Worm (Caenorhabditis elegans) whole organism, mixed stage, embryonic: Measurements from ENCODE around the gene H11L12.1.

Experiments used
- blmp-1 ChIP-seq: fragments of 150-350 bp; optimal IDR thresholded peaks from 2 replicates; lab custom pipeline; 2014; ENCODE audit warnings: missing biosample characterization, missing genetic modification characterization
- ces-1 ChIP-seq: fragments of 150-350 bp; optimal IDR thresholded peaks from 2 replicates; lab custom pipeline; 2014; ENCODE audit warnings: missing biosample characterization, missing genetic modification reagents, missing genetic modification characterization
- drap-1 ChIP-seq: fragments of 200-800 bp; sonication (Bioruptor generic); optimal IDR thresholded peaks from 3 replicates; lab custom pipeline; 2018; ENCODE audit warnings: mild to moderate bottlenecking, missing genetic modification characterization, missing compliant biosample characterization
- elt-3 ChIP-seq: fragments of 150-350 bp; optimal IDR thresholded peaks from 2 replicates; lab custom pipeline; 2014; ENCODE audit warnings: missing biosample characterization, missing genetic modification characterization
- lin-13 ChIP-seq: fragments of 150-350 bp; optimal IDR thresholded peaks from 2 replicates; lab custom pipeline; 2014; ENCODE audit warnings: missing biosample characterization, missing genetic modification characterization
- nhr-12 ChIP-seq: fragments of 150-350 bp; optimal IDR thresholded peaks from 2 replicates; lab custom pipeline; 2014; ENCODE audit warnings: missing biosample characterization, missing genetic modification characterization
- nhr-237 ChIP-seq: fragments of 150-350 bp; optimal IDR thresholded peaks from 2 replicates; lab custom pipeline; 2014; ENCODE audit warnings: missing biosample characterization, missing genetic modification characterization
- pha-4 ChIP-seq: fragments of 150-350 bp; optimal IDR thresholded peaks from 2 replicates; lab custom pipeline; 2018; ENCODE audit warnings: missing biosample characterization, missing genetic modification reagents, missing genetic modification characterization
- unc-62 ChIP-seq: fragments of 150-350 bp; optimal IDR thresholded peaks from 2 replicates; lab custom pipeline; 2014; ENCODE audit warnings: missing biosample characterization, missing genetic modification reagents, missing genetic modification characterization

ce11 chrX:17714342-17715011 lies 3.0 kb upstream of the H11L12.1 start, which contains the start of gene cTel55X.1:
- TF ChIP-seq nhr-237 (tag; lab: Kevin White, UChicago) = no peak
- no peak for TF ChIP-seq elt-3 (tag; lab: Kevin White, UChicago)
- no peak for TF ChIP-seq blmp-1 (tag; lab: Kevin White, UChicago)
- no peak for TF ChIP-seq lin-13 (tag; lab: Kevin White, UChicago)
- TF ChIP-seq nhr-12 (tag; lab: Kevin White, UChicago) = no peak
- no peak for TF ChIP-seq pha-4 (tag; lab: Kevin White, UChicago)
- no peak for TF ChIP-seq unc-62 (GFP tag; lab: Kevin White, UChicago)
- TF ChIP-seq drap-1 (GFP tag; lab: Kevin White, UChicago) = no peak
- TF ChIP-seq ces-1 (GFP tag; lab: Kevin White, UChicago) = no peak
